Worm (Caenorhabditis elegans) whole organism, L4 larva: ENCODE data around the gene eif-1.A.

ENCODE experiments used
- F26F4.8 ChIP-seq: fragments of 200-800 bp; sonication (Bioruptor generic); conservative IDR thresholded peaks from 2 replicates; pipeline ENCODE4 v1.3.6; 2022; ENCODE audit warnings: missing genetic modification characterization, missing compliant biosample characterization
- F37D6.2 ChIP-seq: sonication (generic microtip); optimal IDR thresholded peaks from 2 replicates; lab custom pipeline; 2016; ENCODE audit warnings: mild to moderate bottlenecking, missing genetic modification characterization, missing compliant biosample characterization
- T20F7.1 ChIP-seq: fragments of 200-800 bp; sonication (Bioruptor generic); optimal IDR thresholded peaks from 2 replicates; lab custom pipeline; 2018; ENCODE audit warnings: mild to moderate bottlenecking, missing genetic modification characterization, missing compliant biosample characterization
- T26A8.4 ChIP-seq: fragments of 200-800 bp; sonication (Bioruptor generic); IDR thresholded peaks from 2 replicates; pipeline ENCODE4 v1.3.6; 2022; ENCODE audit warnings: missing genetic modification characterization, missing compliant biosample characterization
- Y105C5A.15 ChIP-seq: fragments of 200-800 bp; sonication (Bioruptor generic); IDR thresholded peaks from 2 replicates; pipeline ENCODE4 v1.3.6; 2022; ENCODE audit warnings: missing genetic modification characterization, missing compliant biosample characterization
- ZK337.2 ChIP-seq: fragments of 200-800 bp; sonication (Bioruptor generic); IDR thresholded peaks from 2 replicates; pipeline ENCODE4 v1.3.6; 2022; ENCODE audit warnings: missing genetic modification reagents, missing genetic modification characterization, missing compliant biosample characterization
- aha-1 ChIP-seq: fragments of 150-350 bp; peaks from one replicate; lab custom pipeline; 2014; ENCODE audit warnings: missing biosample characterization, missing genetic modification characterization
- ama-1 ChIP-seq: fragments of 150-350 bp; optimal IDR thresholded peaks from 2 replicates; lab custom pipeline; 2014; ENCODE audit warnings: inconsistent platforms, mixed read lengths
- arid-1 ChIP-seq: fragments of 200-800 bp; sonication (Bioruptor generic); conservative IDR thresholded peaks from 2 replicates; pipeline ENCODE4 v1.3.6; 2022; ENCODE audit warnings: missing genetic modification reagents, missing genetic modification characterization, missing compliant biosample characterization
- ceh-32 ChIP-seq: sonication (generic microtip); optimal IDR thresholded peaks from 2 replicates; lab custom pipeline; 2016; ENCODE audit warnings: mild to moderate bottlenecking, missing genetic modification characterization, missing compliant biosample characterization; ENCODE audit not compliant: poor library complexity
- ceh-44 ChIP-seq: fragments of 200-800 bp; sonication (Bioruptor generic); IDR thresholded peaks from 2 replicates; pipeline ENCODE4 v1.3.6; 2022; ENCODE audit warnings: missing genetic modification reagents, missing genetic modification characterization, missing compliant biosample characterization
- cey-2 ChIP-seq: sonication (generic microtip); optimal IDR thresholded peaks from 3 replicates; lab custom pipeline; 2017; ENCODE audit warnings: missing genetic modification characterization, mild to moderate bottlenecking, missing compliant biosample characterization, antibody characterized with exemption, borderline replicate concordance; ENCODE audit not compliant: insufficient read depth
- daf-16 ChIP-seq, 3 experiments: sonication (generic microtip); optimal IDR thresholded peaks; 2 replicates each; lab custom pipeline; 2016 to 2017; ENCODE audit warnings: missing genetic modification characterization in 3 of 3, missing genetic modification reagents in 3 of 3, mild to moderate bottlenecking in 2 of 3, missing compliant biosample characterization in 2 of 3, missing biosample characterization in 1 of 3, moderate library complexity in 1 of 3
- dmd-6 ChIP-seq: fragments of 200-800 bp; sonication (Bioruptor generic); IDR thresholded peaks from 2 replicates; pipeline ENCODE4 v1.3.6; 2022; ENCODE audit warnings: missing genetic modification reagents, missing genetic modification characterization, missing compliant biosample characterization
- duxl-1 ChIP-seq: sonication (generic microtip); optimal IDR thresholded peaks from 2 replicates; lab custom pipeline; 2016; ENCODE audit warnings: mild to moderate bottlenecking, missing genetic modification characterization, moderate library complexity, missing compliant biosample characterization; ENCODE audit not compliant: poor library complexity
- egl-27 ChIP-seq: sonication (generic microtip); optimal IDR thresholded peaks from 3 replicates; lab custom pipeline; 2017; ENCODE audit warnings: missing biosample characterization, missing genetic modification reagents, missing genetic modification characterization
- gei-8 ChIP-seq: fragments of 200-800 bp; sonication (Bioruptor generic); optimal IDR thresholded peaks from 2 replicates; lab custom pipeline; 2018; ENCODE audit warnings: mild to moderate bottlenecking, missing genetic modification characterization, missing compliant biosample characterization
- hmg-1.1 ChIP-seq: fragments of 200-800 bp; sonication (Bioruptor generic); IDR thresholded peaks from 2 replicates; pipeline ENCODE4 v1.3.6; 2022; ENCODE audit warnings: missing genetic modification reagents, missing genetic modification characterization, missing compliant biosample characterization
- lin-1 ChIP-seq: fragments of 200-800 bp; sonication (Bioruptor generic); IDR thresholded peaks from 2 replicates; pipeline ENCODE4 v1.3.6; 2022; ENCODE audit warnings: missing genetic modification reagents, missing genetic modification characterization, missing compliant biosample characterization
- lin-29 ChIP-seq: fragments of 200-800 bp; sonication (Bioruptor generic); IDR thresholded peaks from 2 replicates; pipeline ENCODE4 v1.3.6; 2022; ENCODE audit warnings: missing genetic modification reagents, missing genetic modification characterization, missing compliant biosample characterization
- lin-38 ChIP-seq: fragments of 200-800 bp; sonication (Bioruptor generic); IDR thresholded peaks from 2 replicates; pipeline ENCODE4 v1.3.6; 2022; ENCODE audit warnings: missing genetic modification reagents, missing genetic modification characterization, missing compliant biosample characterization
- lin-39 ChIP-seq: fragments of 150-350 bp; optimal IDR thresholded peaks from 2 replicates; lab custom pipeline; 2014; ENCODE audit warnings: missing biosample characterization, missing genetic modification reagents, missing genetic modification characterization
- lsy-2 ChIP-seq, 2 experiments: fragments of 150-350 bp in 1 of 2; sonication (generic microtip) in 1 of 2; optimal IDR thresholded peaks; 2 replicates each; lab custom pipeline; 2014 to 2017; ENCODE audit warnings: missing biosample characterization in 2 of 2, missing genetic modification characterization in 2 of 2
- madf-9 ChIP-seq: fragments of 200-800 bp; sonication (Bioruptor generic); conservative IDR thresholded peaks from 2 replicates; pipeline ENCODE4 v1.3.6; 2022; ENCODE audit warnings: missing genetic modification reagents, missing genetic modification characterization, missing compliant biosample characterization
- mdl-1 ChIP-seq, 2 experiments: fragments of 150-350 bp in 1 of 2; sonication (generic microtip) in 1 of 2; optimal IDR thresholded peaks; 2 replicates each; lab custom pipeline; 2014 to 2017; ENCODE audit warnings: missing biosample characterization in 2 of 2, missing genetic modification characterization in 2 of 2
- mep-1 ChIP-seq: fragments of 150-350 bp; sonication (generic microtip); optimal IDR thresholded peaks from 3 replicates; lab custom pipeline; 2014; ENCODE audit warnings: missing biosample characterization, missing genetic modification characterization
- nhr-237 ChIP-seq: sonication (generic microtip); optimal IDR thresholded peaks from 2 replicates; lab custom pipeline; 2017; ENCODE audit warnings: missing biosample characterization, missing genetic modification characterization
- nhr-28 ChIP-seq: fragments of 150-350 bp; optimal IDR thresholded peaks from 2 replicates; lab custom pipeline; 2014; ENCODE audit warnings: missing biosample characterization, missing genetic modification characterization
- nhr-48 ChIP-seq: sonication (generic microtip); optimal IDR thresholded peaks from 2 replicates; lab custom pipeline; 2016; ENCODE audit warnings: mild to moderate bottlenecking, missing genetic modification characterization, missing compliant biosample characterization
- pqm-1 ChIP-seq: sonication (generic microtip); optimal IDR thresholded peaks from 2 replicates; lab custom pipeline; 2017; ENCODE audit warnings: missing biosample characterization, missing genetic modification characterization
- rbr-2 ChIP-seq: sonication (generic microtip); optimal IDR thresholded peaks from 2 replicates; lab custom pipeline; 2016; ENCODE audit warnings: missing genotype, missing genetic modification characterization, missing compliant biosample characterization
- skn-1 ChIP-seq: fragments of 150-350 bp; optimal IDR thresholded peaks from 2 replicates; lab custom pipeline; 2014; ENCODE audit warnings: missing biosample characterization, missing genetic modification characterization
- snpc-4 ChIP-seq: fragments of 150-350 bp; optimal IDR thresholded peaks from 2 replicates; lab custom pipeline; 2014; ENCODE audit warnings: missing biosample characterization, missing genetic modification characterization
- spr-3 ChIP-seq: fragments of 200-800 bp; sonication (Bioruptor generic); optimal IDR thresholded peaks from 2 replicates; lab custom pipeline; 2018; ENCODE audit warnings: mild to moderate bottlenecking, missing genetic modification characterization, missing compliant biosample characterization
- tra-1 ChIP-seq: fragments of 200-800 bp; sonication (Bioruptor generic); IDR thresholded peaks from 2 replicates; pipeline ENCODE4 v1.3.6; 2022; ENCODE audit warnings: missing genetic modification reagents, missing genetic modification characterization, missing compliant biosample characterization
- zag-1 ChIP-seq: fragments of 150-350 bp; optimal IDR thresholded peaks from 2 replicates; lab custom pipeline; 2014; ENCODE audit warnings: missing biosample characterization, missing genetic modification characterization
- zip-11 ChIP-seq: fragments of 200-800 bp; sonication (Bioruptor generic); IDR thresholded peaks from 2 replicates; pipeline ENCODE4 v1.3.6; 2022; ENCODE audit warnings: missing genetic modification characterization, missing compliant biosample characterization
- zip-2 ChIP-seq: fragments of 150-350 bp; optimal IDR thresholded peaks from 2 replicates; lab custom pipeline; 2014; ENCODE audit warnings: missing biosample characterization, missing genetic modification characterization
- ztf-11 ChIP-seq: fragments of 150-350 bp; optimal IDR thresholded peaks from 2 replicates; lab custom pipeline; 2014; ENCODE audit warnings: missing biosample characterization, missing genetic modification characterization
- ztf-7 ChIP-seq: fragments of 150-350 bp; optimal IDR thresholded peaks from 2 replicates; lab custom pipeline; 2014; ENCODE audit warnings: missing biosample characterization, missing genetic modification characterization

Gene eif-1.A

DNA sequence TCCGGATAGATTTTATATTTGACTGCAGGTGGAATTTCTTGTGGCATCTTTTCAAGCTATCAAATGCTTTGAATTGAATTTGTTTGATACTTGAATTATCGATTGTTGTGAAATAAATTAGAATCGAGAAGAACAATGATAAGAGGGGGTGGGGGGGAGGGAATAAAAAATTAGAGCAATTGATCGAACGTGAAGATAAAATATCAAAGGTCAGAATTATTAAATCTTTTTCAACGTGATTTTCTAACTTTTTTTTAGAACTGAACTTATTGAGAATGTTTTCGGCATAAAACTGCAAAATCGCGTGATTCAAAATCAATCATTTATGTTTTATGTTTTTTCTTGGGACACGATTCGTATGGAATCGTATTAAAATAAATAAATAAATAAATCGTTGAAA lies 16.5 kb downstream of the eif-1.A start, which contains the start of gene mpz-4:
mpz-4 (minus strand) TSS at position 101 of the 400 bp plus-strand sequence.
- TF ChIP-seq rbr-2 (tag; lab: Kevin White, UChicago) (no peak), daf-16 (GFP tag; optimal IDR thresholded peaks at IDR 0.05; lab: Kevin White, UChicago) (no peak), daf-16 (tag; optimal IDR thresholded peaks at IDR 0.05; lab: Kevin White, UChicago) (no peak), ama-1 (lab: Kevin White, UChicago) (no peak), skn-1 (tag; lab: Kevin White, UChicago) (no peak), lin-38 (GFP tag; lab: Robert Waterston, UW) (no peak), duxl-1 (tag; lab: Kevin White, UChicago) (no peak), mdl-1 (tag; optimal IDR thresholded peaks at IDR 0.05; lab: Kevin White, UChicago) (no peak), mep-1 (tag; lab: Kevin White, UChicago) (no peak)
- TF ChIP-seq, all 104 proteins: peak for 0

DNA sequence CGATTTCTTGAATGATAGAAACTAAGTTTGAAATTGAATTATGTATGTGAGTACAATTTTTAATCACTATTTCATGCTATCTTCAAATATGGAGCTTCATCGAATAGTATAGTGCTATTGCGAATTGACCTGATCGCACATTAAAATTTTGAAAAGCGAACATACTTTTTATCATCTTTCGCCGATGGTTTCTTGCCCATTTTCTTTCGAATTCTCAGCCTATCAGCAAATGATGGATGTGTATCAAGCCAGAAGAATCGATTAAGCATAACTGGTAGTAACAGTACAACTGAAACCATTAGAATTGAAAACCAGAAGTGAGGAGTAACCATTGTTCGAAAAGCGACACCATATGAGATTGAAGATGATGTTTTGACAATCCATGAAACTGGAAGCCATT lies 18.9 kb downstream of the eif-1.A start:
- no peak for TF ChIP-seq snpc-4
- TF ChIP-seq lin-39: no peak
- no peak for TF ChIP-seq T26A8.4 (GFP tag; lab: Robert Waterston, UW)
- peak; percentile 91 for TF ChIP-seq aha-1 (tag; lab: Kevin White, UChicago)
- no peak for TF ChIP-seq duxl-1 (tag; lab: Kevin White, UChicago)
- TF ChIP-seq tra-1 (GFP tag; lab: Robert Waterston, UW): no peak
- no peak for TF ChIP-seq ztf-7

DNA sequence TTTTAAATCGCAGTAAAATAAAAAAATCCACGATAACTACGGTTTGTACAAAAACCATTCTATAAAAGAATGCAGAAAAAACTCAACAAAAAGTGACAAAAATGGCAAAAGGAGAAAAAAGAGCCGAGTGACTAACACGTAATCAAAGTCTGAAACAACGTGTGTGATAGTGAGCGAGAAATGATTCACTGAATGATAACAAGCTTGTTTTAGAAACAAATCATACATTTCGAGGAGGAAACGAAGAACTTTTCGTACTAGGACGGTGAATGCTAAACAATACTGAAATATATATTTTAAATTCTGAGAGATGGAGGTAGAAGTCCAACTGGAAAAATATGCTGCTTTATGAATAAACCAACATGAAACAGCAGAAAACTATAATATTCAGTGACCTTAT lies 31.3 kb downstream of the eif-1.A start:
- no peak for TF ChIP-seq snpc-4
- no peak for TF ChIP-seq ztf-11 (tag; lab: Kevin White, UChicago)
- no peak for TF ChIP-seq T20F7.1 (GFP tag; lab: Kevin White, UChicago)
- no peak for TF ChIP-seq zag-1
- TF ChIP-seq hmg-1.1 (GFP tag; lab: Robert Waterston, UW): no peak
- peak; percentile 8 for TF ChIP-seq nhr-28
- no peak for TF ChIP-seq ZK337.2
- TF ChIP-seq mdl-1 (tag; optimal IDR thresholded peaks at IDR 0.05; lab: Kevin White, UChicago): no peak
- peak; percentile 69 for TF ChIP-seq pqm-1 (tag; lab: Kevin White, UChicago)
- TF ChIP-seq spr-3 (GFP tag; lab: Kevin White, UChicago): no peak
- TF ChIP-seq mep-1 (tag; lab: Kevin White, UChicago): no peak
- no peak for TF ChIP-seq madf-9
- no peak for TF ChIP-seq F26F4.8 (GFP tag; lab: Robert Waterston, UW)
- no peak for TF ChIP-seq lin-29 (GFP tag; lab: Robert Waterston, UW)

DNA sequence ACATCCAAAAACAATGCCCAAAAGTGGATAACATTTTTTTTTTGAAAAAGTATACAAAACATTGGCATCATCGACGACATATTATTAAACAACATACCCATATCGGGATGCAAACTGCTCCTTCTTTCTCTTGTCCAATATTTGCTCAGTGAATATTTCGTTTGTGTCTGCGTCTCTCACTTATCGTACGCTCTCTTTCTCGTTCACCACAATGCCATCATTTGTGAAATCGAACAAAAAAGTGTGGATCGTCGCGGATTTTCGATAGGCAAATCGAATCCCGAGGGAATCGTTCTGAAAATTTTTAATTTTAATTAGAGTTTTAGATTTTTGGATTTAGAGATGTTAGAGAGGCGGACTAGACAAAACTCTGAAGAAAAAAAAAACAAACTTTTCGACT lies 36.1 kb downstream of the eif-1.A start, which contains the start of gene tat-2:
tat-2 (minus strand) TSS at position 101 of the 400 bp plus-strand sequence.
- TF ChIP-seq lin-1 (GFP tag; lab: Robert Waterston, UW) (no peak), egl-27 (tag; lab: Kevin White, UChicago) (no peak)
- TF ChIP-seq, all 104 proteins: peak for 0

DNA sequence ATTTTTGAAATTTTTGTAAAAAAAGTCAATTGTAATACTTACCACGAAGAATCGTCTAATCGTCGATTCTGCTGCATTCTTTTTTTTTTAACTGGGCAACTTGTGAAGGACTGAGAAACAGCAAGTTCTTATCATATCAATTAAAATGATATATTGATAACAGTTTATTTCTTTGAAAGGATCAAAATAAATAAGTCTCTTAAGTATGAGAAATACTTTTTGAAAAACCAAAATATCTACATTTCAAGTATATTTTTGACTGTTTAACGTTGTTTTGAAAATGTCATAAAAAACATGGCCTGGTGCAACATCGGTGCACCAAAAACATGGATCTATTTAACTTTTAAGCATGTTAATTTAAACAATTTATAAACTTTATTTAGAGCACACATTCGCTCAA lies 45.5 kb downstream of the eif-1.A start, which contains the start of gene Y17G9A.2:
Y17G9A.2 (minus strand) TSS at position 101 of the 400 bp plus-strand sequence.
- TF ChIP-seq zip-2 (tag; lab: Kevin White, UChicago): no peak
- no peak for TF ChIP-seq lin-29 (GFP tag; lab: Robert Waterston, UW)
- TF ChIP-seq F37D6.2 (tag; lab: Kevin White, UChicago): no peak
- no peak for TF ChIP-seq nhr-237 (tag; lab: Kevin White, UChicago)
- no peak for TF ChIP-seq ceh-32
- no peak for TF ChIP-seq spr-3 (GFP tag; lab: Kevin White, UChicago)
- TF ChIP-seq Y105C5A.15 (GFP tag; lab: Robert Waterston, UW): no peak
- no peak for TF ChIP-seq gei-8
- no peak for TF ChIP-seq lsy-2 (tag; optimal IDR thresholded peaks at IDR 0.05; lab: Kevin White, UChicago)
- TF ChIP-seq ceh-44 (GFP tag; lab: Robert Waterston, UW): no peak
- TF ChIP-seq arid-1 (GFP tag; lab: Robert Waterston, UW): no peak
- no peak for TF ChIP-seq zip-11 (GFP tag; lab: Robert Waterston, UW)
- TF ChIP-seq zag-1: no peak
- TF ChIP-seq egl-27 (tag; lab: Kevin White, UChicago): no peak
- TF ChIP-seq nhr-48 (tag; lab: Kevin White, UChicago): no peak
- TF ChIP-seq dmd-6 (GFP tag; lab: Robert Waterston, UW): no peak
- no peak for TF ChIP-seq ztf-7
- no peak for TF ChIP-seq F26F4.8 (GFP tag; lab: Robert Waterston, UW)
- TF ChIP-seq hmg-1.1 (GFP tag; lab: Robert Waterston, UW): no peak
- TF ChIP-seq cey-2: no peak
